Fruit fly (Drosophila melanogaster) whole organism, pupa: ENCODE measurements around the gene cher.

ENCODE experiments used
- CG13204 ChIP-seq: fragments of 200-800 bp; sonication (Bioruptor generic); optimal IDR thresholded peaks from 2 replicates; lab custom pipeline; 2018; ENCODE audit warnings: missing biosample characterization, mild to moderate bottlenecking, missing genetic modification characterization, moderate library complexity
- CG14655 ChIP-seq: fragments of 200-800 bp; sonication (Bioruptor generic); optimal IDR thresholded peaks from 3 replicates; lab custom pipeline; 2017; ENCODE audit warnings: mild to moderate bottlenecking, missing biosample characterization, missing genetic modification reagents, missing genetic modification characterization
- CG15710 ChIP-seq: fragments of 200-800 bp; sonication (Bioruptor generic); optimal IDR thresholded peaks from 2 replicates; lab custom pipeline; 2018; ENCODE audit warnings: missing biosample characterization, mild to moderate bottlenecking, missing genetic modification characterization, moderate library complexity
- CG17806 ChIP-seq: fragments of 200-800 bp; sonication (Bioruptor generic); optimal IDR thresholded peaks from 2 replicates; lab custom pipeline; 2018; ENCODE audit warnings: missing biosample characterization, mild to moderate bottlenecking, missing genetic modification characterization, moderate library complexity
- CG4496 ChIP-seq: fragments of 200-800 bp; sonication (Bioruptor generic); IDR thresholded peaks from 3 replicates; pipeline ENCODE4 v1.3.6; 2022; ENCODE audit warnings: missing biosample characterization, missing genetic modification characterization
- CG8301 ChIP-seq: fragments of 200-800 bp; sonication (Bioruptor generic); optimal IDR thresholded peaks from 2 replicates; lab custom pipeline; 2018; ENCODE audit warnings: missing biosample characterization, mild to moderate bottlenecking, missing genetic modification characterization
- CG9948 ChIP-seq: fragments of 200-800 bp; sonication (Bioruptor generic); optimal IDR thresholded peaks from 2 replicates; lab custom pipeline; 2018; ENCODE audit warnings: missing biosample characterization, mild to moderate bottlenecking, missing genetic modification characterization, moderate library complexity
- D1 ChIP-seq: fragments of 200-800 bp; sonication (Bioruptor generic); optimal IDR thresholded peaks from 2 replicates; lab custom pipeline; 2018; ENCODE audit warnings: missing biosample characterization, mild to moderate bottlenecking, missing genetic modification characterization, moderate library complexity
- Ets98B ChIP-seq: fragments of 200-800 bp; sonication (Bioruptor generic); IDR thresholded peaks from 2 replicates; pipeline ENCODE4 v1.3.6; 2022; ENCODE audit warnings: missing biosample characterization, missing genetic modification characterization
- Pif1A ChIP-seq: fragments of 200-800 bp; sonication (Bioruptor generic); optimal IDR thresholded peaks from 3 replicates; lab custom pipeline; 2016; ENCODE audit warnings: missing biosample characterization, missing genetic modification characterization
- fd96Ca ChIP-seq: fragments of 200-800 bp; sonication (Bioruptor generic); IDR thresholded peaks from 3 replicates; pipeline ENCODE4 v1.3.6; 2022; ENCODE audit warnings: missing biosample characterization, missing genetic modification characterization

- TF ChIP-seq CG15710 (no peak), CG8301 (tag; lab: Kevin White, UChicago) (no peak), D1 (tag; lab: Kevin White, UChicago) (no peak), CG13204 (GFP tag; lab: Kevin White, UChicago) (no peak), Ets98B (GFP tag; lab: Robert Waterston, UW) (no peak), CG14655 (GFP tag; lab: Kevin White, UChicago) (no peak), Pif1A (GFP tag; lab: Kevin White, UChicago) (no peak), CG9948 (no peak), fd96Ca (GFP tag; lab: Robert Waterston, UW) (no peak), CG17806 (tag; lab: Kevin White, UChicago) (no peak), CG4496 (0 out of 3 replicates have a peak, but pooled peaks have one; percentile 17)
These were observed 61.4 kb downstream of the cher start for dm6 chr3R:17063763-17064162.
